Fruit fly (Drosophila melanogaster) whole organism, embryonic: ENCODE measurements around the gene Fbxl7.

Experiments used
- Aef1 ChIP-seq: fragments of 200-800 bp; sonication (Bioruptor generic); IDR thresholded peaks from 3 replicates; pipeline ENCODE4 v1.3.6; 2022; ENCODE audit warnings: missing biosample characterization, missing genetic modification characterization
- CG10321 ChIP-seq: fragments of 200-800 bp; sonication (Bioruptor generic); IDR thresholded peaks from 2 replicates; pipeline ENCODE4 v1.3.6; 2022; ENCODE audit warnings: missing biosample characterization, missing genetic modification characterization
- CG10979 ChIP-seq: fragments of 200-800 bp; sonication (Bioruptor generic); optimal IDR thresholded peaks from 2 replicates; lab custom pipeline; 2018; ENCODE audit warnings: missing biosample characterization, mild to moderate bottlenecking, missing genetic modification characterization, moderate library complexity
- CG12219 ChIP-seq: fragments of 200-800 bp; sonication (Bioruptor generic); optimal IDR thresholded peaks from 3 replicates; lab custom pipeline; 2018; ENCODE audit warnings: missing biosample characterization, mild to moderate bottlenecking, missing genetic modification characterization
- CG17612 ChIP-seq: fragments of 200-800 bp; sonication (Bioruptor generic); IDR thresholded peaks from 2 replicates; pipeline ENCODE4 v1.3.6; 2022; ENCODE audit warnings: missing biosample characterization, missing genetic modification characterization
- CG17802 ChIP-seq: fragments of 200-800 bp; sonication (Bioruptor generic); optimal IDR thresholded peaks from 2 replicates; lab custom pipeline; 2018; ENCODE audit warnings: missing biosample characterization, mild to moderate bottlenecking, missing genetic modification characterization, moderate library complexity
- CG18011 ChIP-seq: fragments of 200-800 bp; sonication (Bioruptor generic); optimal IDR thresholded peaks from 2 replicates; lab custom pipeline; 2017; ENCODE audit warnings: missing biosample characterization, missing genetic modification characterization, mild to moderate bottlenecking, moderate library complexity, missing genotype
- CG18476 ChIP-seq: fragments of 200-800 bp; sonication (Bioruptor generic); optimal IDR thresholded peaks from 2 replicates; lab custom pipeline; 2016; ENCODE audit warnings: missing biosample characterization, mild to moderate bottlenecking, missing genetic modification characterization
- CG18599 ChIP-seq: fragments of 200-800 bp; sonication (Bioruptor generic); optimal IDR thresholded peaks from 3 replicates; lab custom pipeline; 2017; ENCODE audit warnings: missing biosample characterization, missing genetic modification characterization, mild to moderate bottlenecking, moderate library complexity, missing genetic modification reagents
- CG2202 ChIP-seq: fragments of 200-800 bp; sonication (Bioruptor generic); optimal IDR thresholded peaks from 2 replicates; lab custom pipeline; 2018; ENCODE audit warnings: missing biosample characterization, mild to moderate bottlenecking, missing genetic modification characterization
- CG33557 ChIP-seq: fragments of 200-800 bp; sonication (Bioruptor generic); optimal IDR thresholded peaks from 2 replicates; lab custom pipeline; 2019; ENCODE audit warnings: missing biosample characterization, mild to moderate bottlenecking, missing genetic modification characterization, moderate library complexity
- CG3995 ChIP-seq: fragments of 200-800 bp; sonication (Bioruptor generic); optimal IDR thresholded peaks from 3 replicates; lab custom pipeline; 2016; ENCODE audit warnings: missing biosample characterization, missing genetic modification characterization
- CG4328 ChIP-seq: fragments of 200-800 bp; sonication (Bioruptor generic); optimal IDR thresholded peaks from 3 replicates; lab custom pipeline; 2017; ENCODE audit warnings: missing biosample characterization, missing genetic modification reagents, missing genetic modification characterization
- CG4424 ChIP-seq: fragments of 200-800 bp; sonication (Bioruptor generic); optimal IDR thresholded peaks from 3 replicates; lab custom pipeline; 2016; ENCODE audit warnings: missing biosample characterization, missing genetic modification characterization
- CG6175 ChIP-seq: fragments of 200-800 bp; sonication (Bioruptor generic); IDR thresholded peaks from 3 replicates; pipeline ENCODE4 v1.3.6; 2022; ENCODE audit warnings: missing biosample characterization, missing genetic modification characterization
- CG6683 ChIP-seq: fragments of 200-800 bp; sonication (Bioruptor generic); optimal IDR thresholded peaks from 2 replicates; lab custom pipeline; 2017; ENCODE audit warnings: missing biosample characterization, mild to moderate bottlenecking, missing genetic modification characterization, missing genetic modification reagents
- CG8281 ChIP-seq: fragments of 200-800 bp; sonication (Bioruptor generic); optimal IDR thresholded peaks from 2 replicates; lab custom pipeline; 2018; ENCODE audit warnings: missing biosample characterization, mild to moderate bottlenecking, missing genetic modification characterization, moderate library complexity
- CHES-1-like ChIP-seq: fragments of 200-800 bp; sonication (Bioruptor generic); optimal IDR thresholded peaks from 2 replicates; lab custom pipeline; 2016; ENCODE audit warnings: missing biosample characterization, missing genetic modification characterization
- Deaf1 ChIP-seq: fragments of 200-800 bp; optimal IDR thresholded peaks from 3 replicates; lab custom pipeline; 2019; ENCODE audit warnings: missing biosample characterization, mild to moderate bottlenecking, missing genetic modification characterization, moderate library complexity
- Doc3 ChIP-seq: fragments of 200-800 bp; sonication (Bioruptor generic); IDR thresholded peaks from 3 replicates; pipeline ENCODE4 v1.3.6; 2022; ENCODE audit warnings: missing biosample characterization, missing genetic modification characterization; ENCODE audit not compliant: partially characterized antibody
- Drgx ChIP-seq: fragments of 200-800 bp; sonication (Bioruptor generic); IDR thresholded peaks from 2 replicates; pipeline ENCODE4 v1.3.6; 2022; ENCODE audit warnings: missing biosample characterization, missing genetic modification characterization
- ERR ChIP-seq: fragments of 200-800 bp; sonication (Bioruptor generic); optimal IDR thresholded peaks from 2 replicates; lab custom pipeline; 2016; ENCODE audit warnings: missing biosample characterization, missing genetic modification characterization
- Eip74EF ChIP-seq, 2 experiments: fragments of 200-800 bp in 1 of 2; fragments of >200 bp in 1 of 2; sonication (Bioruptor generic) in 1 of 2; optimal IDR thresholded peaks; 2 replicates each; lab custom pipeline; 2017 to 2019; ENCODE audit warnings: missing biosample characterization in 2 of 2, missing genetic modification characterization in 2 of 2, mild to moderate bottlenecking in 1 of 2, moderate library complexity in 1 of 2
- Elba2 ChIP-seq: fragments of 200-800 bp; sonication (Bioruptor generic); optimal IDR thresholded peaks from 3 replicates; lab custom pipeline; 2016; ENCODE audit warnings: missing biosample characterization, missing genetic modification characterization
- Ets97D ChIP-seq: fragments of 200-800 bp; sonication (Bioruptor generic); optimal IDR thresholded peaks from 3 replicates; lab custom pipeline; 2016; ENCODE audit warnings: missing biosample characterization, missing genetic modification characterization
- Jarid2 ChIP-seq: fragments of 200-800 bp; sonication (Bioruptor generic); optimal IDR thresholded peaks from 3 replicates; lab custom pipeline; 2017; ENCODE audit warnings: mild to moderate bottlenecking, missing biosample characterization, missing genetic modification reagents, missing genetic modification characterization
- Lhr ChIP-seq: fragments of 200-800 bp; sonication (Bioruptor generic); optimal IDR thresholded peaks from 3 replicates; lab custom pipeline; 2017; ENCODE audit warnings: mild to moderate bottlenecking, missing biosample characterization, missing genetic modification reagents, missing genetic modification characterization
- Max ChIP-seq: fragments of 200-800 bp; sonication (Bioruptor generic); optimal IDR thresholded peaks from 2 replicates; lab custom pipeline; 2016; ENCODE audit warnings: missing biosample characterization, mild to moderate bottlenecking, missing genetic modification characterization
- NC2α ChIP-seq: fragments of 200-800 bp; sonication (Bioruptor generic); optimal IDR thresholded peaks from 2 replicates; lab custom pipeline; 2016; ENCODE audit warnings: missing biosample characterization, missing genetic modification characterization
- Six4 ChIP-seq: fragments of 200-800 bp; sonication (Bioruptor generic); optimal IDR thresholded peaks from 2 replicates; lab custom pipeline; 2016; ENCODE audit warnings: missing biosample characterization, missing genetic modification characterization
- Sry-δ ChIP-seq: fragments of 200-800 bp; sonication (Bioruptor generic); optimal IDR thresholded peaks from 2 replicates; lab custom pipeline; 2016; ENCODE audit warnings: missing biosample characterization, missing genetic modification characterization
- ap ChIP-seq: fragments of 200-800 bp; sonication (Bioruptor generic); IDR thresholded peaks from 2 replicates; pipeline ENCODE4 v1.3.6; 2022; ENCODE audit warnings: missing biosample characterization, missing genetic modification characterization
- ash1 ChIP-seq: fragments of 200-800 bp; sonication (Bioruptor generic); optimal IDR thresholded peaks from 2 replicates; lab custom pipeline; 2018; ENCODE audit warnings: missing biosample characterization, mild to moderate bottlenecking, missing genetic modification characterization
- btn ChIP-seq: fragments of 200-800 bp; sonication (Bioruptor generic); optimal IDR thresholded peaks from 2 replicates; lab custom pipeline; 2016; ENCODE audit warnings: missing biosample characterization, missing genetic modification characterization
- cwo ChIP-seq: fragments of 200-800 bp; sonication (Bioruptor generic); optimal IDR thresholded peaks from 3 replicates; lab custom pipeline; 2017; ENCODE audit warnings: missing biosample characterization, missing genetic modification characterization, mild to moderate bottlenecking, moderate library complexity, missing genetic modification reagents
- danr ChIP-seq: fragments of 200-800 bp; sonication (Bioruptor generic); IDR thresholded peaks from 2 replicates; pipeline ENCODE4 v1.3.6; 2022; ENCODE audit warnings: missing biosample characterization, missing genetic modification characterization
- disco-r ChIP-seq: fragments of 200-800 bp; sonication (Bioruptor generic); optimal IDR thresholded peaks from 2 replicates; lab custom pipeline; 2016; ENCODE audit warnings: missing biosample characterization, missing genetic modification characterization
- dmrt11E ChIP-seq: fragments of 200-800 bp; sonication (Bioruptor generic); optimal IDR thresholded peaks from 3 replicates; lab custom pipeline; 2018; ENCODE audit warnings: missing biosample characterization, mild to moderate bottlenecking, missing genetic modification characterization, moderate library complexity
- dysf ChIP-seq: fragments of 200-800 bp; sonication (Bioruptor generic); IDR thresholded peaks from 3 replicates; pipeline ENCODE4 v1.3.6; 2022; ENCODE audit warnings: missing biosample characterization, missing genetic modification characterization
- en ChIP-seq: fragments of 200-800 bp; sonication (Bioruptor generic); optimal IDR thresholded peaks from 2 replicates; lab custom pipeline; 2016; ENCODE audit warnings: missing biosample characterization, missing genetic modification characterization
- gsb ChIP-seq: fragments of 200-800 bp; sonication (Bioruptor generic); IDR thresholded peaks from 2 replicates; pipeline ENCODE4 v1.3.6; 2022; ENCODE audit warnings: missing biosample characterization, missing genetic modification characterization
- jing ChIP-seq: fragments of 200-800 bp; sonication (Bioruptor generic); optimal IDR thresholded peaks from 2 replicates; lab custom pipeline; 2018; ENCODE audit warnings: missing biosample characterization, mild to moderate bottlenecking, missing genetic modification characterization
- luna ChIP-seq: fragments of 200-800 bp; sonication (Bioruptor generic); optimal IDR thresholded peaks from 2 replicates; lab custom pipeline; 2016; ENCODE audit warnings: missing biosample characterization, missing genetic modification characterization
- mam ChIP-seq: fragments of 200-800 bp; sonication (Bioruptor generic); optimal IDR thresholded peaks from 3 replicates; lab custom pipeline; 2016; ENCODE audit warnings: missing biosample characterization, missing genetic modification characterization
- pb ChIP-seq: fragments of 200-800 bp; sonication (Bioruptor generic); optimal IDR thresholded peaks from 3 replicates; lab custom pipeline; 2016; ENCODE audit warnings: missing biosample characterization, missing genetic modification characterization
- pros ChIP-seq: fragments of 200-800 bp; sonication (Bioruptor generic); optimal IDR thresholded peaks from 3 replicates; lab custom pipeline; 2019; ENCODE audit warnings: missing biosample characterization, mild to moderate bottlenecking, missing genetic modification characterization, moderate library complexity
- repo ChIP-seq: fragments of 200-800 bp; sonication (Bioruptor generic); optimal IDR thresholded peaks from 2 replicates; lab custom pipeline; 2016; ENCODE audit warnings: missing biosample characterization, missing genetic modification characterization
- sna ChIP-seq: fragments of 200-800 bp; sonication (Bioruptor generic); IDR thresholded peaks from 2 replicates; pipeline ENCODE4 v1.3.6; 2022; ENCODE audit warnings: missing biosample characterization, missing genetic modification characterization; ENCODE audit not compliant: partially characterized antibody
- vvl ChIP-seq: fragments of 200-800 bp; sonication (Bioruptor generic); IDR thresholded peaks from 2 replicates; pipeline ENCODE4 v1.3.6; 2022; ENCODE audit warnings: missing biosample characterization, missing genetic modification characterization
- yki ChIP-seq: fragments of >200 bp; optimal IDR thresholded peaks from 3 replicates; lab custom pipeline; 2018
- zen ChIP-seq: fragments of 200-800 bp; sonication (Bioruptor generic); optimal IDR thresholded peaks from 3 replicates; lab custom pipeline; 2018; ENCODE audit warnings: missing biosample characterization, mild to moderate bottlenecking, missing genetic modification characterization, moderate library complexity

Gene Fbxl7

DNA sequence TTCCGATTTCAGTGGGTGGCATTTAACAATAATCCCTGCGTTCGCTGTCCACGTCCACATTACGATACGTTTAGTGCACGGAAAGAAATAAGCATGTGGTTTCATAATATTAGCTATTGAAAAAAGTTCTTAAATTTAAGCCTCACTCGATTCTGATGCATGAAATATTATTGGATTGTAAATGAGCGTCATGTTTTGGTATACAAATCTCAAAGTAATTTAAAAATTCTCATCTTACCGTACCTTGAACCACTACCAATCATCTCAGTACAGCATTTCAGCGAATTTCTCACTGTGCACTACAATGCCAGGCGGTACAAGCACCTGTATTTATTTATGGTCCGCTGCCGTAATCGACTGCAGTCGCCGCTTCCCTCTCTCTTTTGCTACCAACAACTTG lies 53.5 kb downstream of the Fbxl7 start (continued):
- TF ChIP-seq CG4424 (GFP tag; lab: Kevin White, UChicago) (peak; percentile 83), Jarid2 (GFP tag; lab: Kevin White, UChicago) (no peak), disco-r (GFP tag; lab: Kevin White, UChicago) (peak; percentile 50), Sry-δ (GFP tag; lab: Kevin White, UChicago) (peak; percentile 25), yki (no peak), CG4328 (GFP tag; lab: Kevin White, UChicago) (peak; percentile 66), Eip74EF (GFP tag; optimal IDR thresholded peaks at IDR 0.05; lab: Kevin White, UChicago) (peak in 1 of 2 experiments; percentile 67), Drgx (GFP tag; lab: Robert Waterston, UW) (no peak), Deaf1 (tag; lab: Kevin White, UChicago) (peak; percentile 45), pros (GFP tag; lab: Kevin White, UChicago) (no peak), CG17612 (GFP tag; lab: Robert Waterston, UW) (no peak), CG33557 (GFP tag; lab: Kevin White, UChicago) (peak; percentile 20), CG18011 (GFP tag; lab: Kevin White, UChicago) (no peak), CG18476 (GFP tag; lab: Kevin White, UChicago) (peak; percentile 59), CG10321 (no peak), pb (peak; percentile 70), Max (GFP tag; lab: Kevin White, UChicago) (peak; percentile 61), danr (GFP tag; lab: Robert Waterston, UW) (no peak), repo (GFP tag; lab: Kevin White, UChicago) (peak; percentile 82), ap (GFP tag; lab: Robert Waterston, UW) (no peak), mam (GFP tag; lab: Kevin White, UChicago) (peak; percentile 77), Doc3 (GFP tag; lab: Robert Waterston, UW) (no peak), CHES-1-like (GFP tag; lab: Kevin White, UChicago) (peak; percentile 70), sna (GFP tag; lab: Robert Waterston, UW) (no peak), NC2α (GFP tag; lab: Kevin White, UChicago) (peak; percentile 2), CG10979 (tag; lab: Kevin White, UChicago) (peak; percentile 82), btn (peak; percentile 75), Six4 (GFP tag; lab: Kevin White, UChicago) (peak; percentile 64), dmrt11E (peak; percentile 64), CG6175 (GFP tag; lab: Robert Waterston, UW) (no peak), CG12219 (GFP tag; lab: Kevin White, UChicago) (peak; percentile 81), CG2202 (tag; lab: Kevin White, UChicago) (peak; percentile 26), en (peak; percentile 62), cwo (GFP tag; lab: Kevin White, UChicago) (peak; percentile 81), CG6683 (GFP tag; lab: Kevin White, UChicago) (peak; percentile 50), jing (GFP tag; lab: Kevin White, UChicago) (peak; percentile 65), zen (tag; lab: Kevin White, UChicago) (peak; percentile 64), luna (GFP tag; lab: Kevin White, UChicago) (peak; percentile 68), Lhr (GFP tag; lab: Kevin White, UChicago) (peak; percentile 19), ash1 (no peak), Aef1 (GFP tag; lab: Robert Waterston, UW) (no peak), CG18599 (peak; percentile 83), Ets97D (peak; percentile 35), gsb (GFP tag; lab: Robert Waterston, UW) (no peak), vvl (GFP tag; lab: Robert Waterston, UW) (no peak), ERR (GFP tag; lab: Kevin White, UChicago) (peak; percentile 46), CG3995 (GFP tag; lab: Kevin White, UChicago) (no peak), Elba2 (GFP tag; lab: Kevin White, UChicago) (no peak), CG17802 (tag; lab: Kevin White, UChicago) (peak; percentile 38), CG8281 (tag; lab: Kevin White, UChicago) (peak; percentile 60), dysf (GFP tag; lab: Robert Waterston, UW) (no peak)
